Worm (Caenorhabditis elegans) whole organism, L4/young adult: Measurements from ENCODE around the gene cdr-2.

Source experiments
- W03F9.2 ChIP-seq: fragments of 150-350 bp; optimal IDR thresholded peaks from 2 replicates; lab custom pipeline; 2014; ENCODE audit warnings: missing biosample characterization, missing genetic modification characterization
- dao-5 ChIP-seq: sonication (generic microtip); optimal IDR thresholded peaks from 2 replicates; lab custom pipeline; 2016; ENCODE audit warnings: missing genotype, missing genetic modification characterization, moderate library complexity, missing compliant biosample characterization
- him-1 ChIP-seq: sonication (generic microtip); optimal IDR thresholded peaks from 2 replicates; lab custom pipeline; 2016; ENCODE audit warnings: missing genotype, missing genetic modification reagents, missing genetic modification characterization, missing compliant biosample characterization

ce11 chrV:12415656-12416055, at the start of gene cdr-2:
- TF ChIP-seq W03F9.2 = no peak
- TF ChIP-seq dao-5 = no peak
- TF ChIP-seq him-1 (tag; lab: Kevin White, UChicago) = no peak
